Worm (Caenorhabditis elegans) whole organism, L2 larva: ENCODE data around the gene F48E3.9.

Experiments used
- C34F6.9 ChIP-seq: fragments of 150-350 bp; optimal IDR thresholded peaks from 2 replicates; lab custom pipeline; 2014; ENCODE audit warnings: missing biosample characterization, missing genetic modification characterization
- F13H6.1 ChIP-seq: sonication (generic microtip); optimal IDR thresholded peaks from 2 replicates; lab custom pipeline; 2016; ENCODE audit warnings: missing genetic modification characterization, missing compliant biosample characterization
- R02D3.7 ChIP-seq: fragments of 150-350 bp; optimal IDR thresholded peaks from 2 replicates; lab custom pipeline; 2014; ENCODE audit warnings: missing biosample characterization, missing genetic modification characterization
- ZK546.5 ChIP-seq: sonication (generic microtip); optimal IDR thresholded peaks from 2 replicates; lab custom pipeline; 2017; ENCODE audit warnings: missing biosample characterization, missing genetic modification characterization
- ama-1 ChIP-seq: fragments of 150-350 bp; optimal IDR thresholded peaks from 2 replicates; lab custom pipeline; 2018; ENCODE audit warnings: inconsistent platforms
- blmp-1 ChIP-seq: sonication (generic microtip); optimal IDR thresholded peaks from 2 replicates; lab custom pipeline; 2017; ENCODE audit warnings: missing genetic modification characterization, mild to moderate bottlenecking, missing compliant biosample characterization, antibody characterized with exemption, moderate library complexity; ENCODE audit not compliant: insufficient read depth
- ceh-82 ChIP-seq: fragments of 150-350 bp; optimal IDR thresholded peaks from 2 replicates; lab custom pipeline; 2014; ENCODE audit warnings: missing biosample characterization, missing genetic modification characterization
- crh-2 ChIP-seq: sonication (generic microtip); optimal IDR thresholded peaks from 2 replicates; lab custom pipeline; 2017; ENCODE audit warnings: missing biosample characterization, missing genetic modification characterization
- egl-27 ChIP-seq: sonication (generic microtip); optimal IDR thresholded peaks from 3 replicates; lab custom pipeline; 2017; ENCODE audit warnings: missing biosample characterization, missing genetic modification reagents, missing genetic modification characterization
- elt-1 ChIP-seq: fragments of 150-350 bp; optimal IDR thresholded peaks from 2 replicates; lab custom pipeline; 2014; ENCODE audit warnings: missing biosample characterization, missing genetic modification characterization
- fos-1 ChIP-seq: fragments of 150-350 bp; optimal IDR thresholded peaks from 2 replicates; lab custom pipeline; 2014; ENCODE audit warnings: missing biosample characterization, missing genetic modification characterization
- gmeb-1 ChIP-seq: fragments of 150-350 bp; optimal IDR thresholded peaks from 2 replicates; lab custom pipeline; 2014; ENCODE audit warnings: missing biosample characterization, missing genetic modification characterization
- lin-13 ChIP-seq: fragments of 150-350 bp; optimal IDR thresholded peaks from 2 replicates; lab custom pipeline; 2014; ENCODE audit warnings: missing biosample characterization, missing genetic modification reagents, missing genetic modification characterization
- lsy-2 ChIP-seq, 2 experiments: fragments of 150-350 bp in 1 of 2; sonication (generic microtip) in 1 of 2; optimal IDR thresholded peaks; 2 replicates each; lab custom pipeline; 2014 to 2017; ENCODE audit warnings: missing biosample characterization in 2 of 2, missing genetic modification characterization in 2 of 2
- mab-5 ChIP-seq: fragments of 150-350 bp; optimal IDR thresholded peaks from 2 replicates; lab custom pipeline; 2014; ENCODE audit warnings: missing biosample characterization, missing genetic modification characterization
- mdl-1 ChIP-seq, 2 experiments: fragments of 150-350 bp in 1 of 2; sonication (generic microtip) in 1 of 2; optimal IDR thresholded peaks; 2 replicates each; lab custom pipeline; 2017; ENCODE audit warnings: missing biosample characterization in 2 of 2, missing genetic modification characterization in 2 of 2
- nhr-11 ChIP-seq: fragments of 150-350 bp; optimal IDR thresholded peaks from 2 replicates; lab custom pipeline; 2014; ENCODE audit warnings: missing biosample characterization, missing genetic modification characterization
- nhr-12 ChIP-seq: fragments of 150-350 bp; optimal IDR thresholded peaks from 2 replicates; lab custom pipeline; 2014; ENCODE audit warnings: missing biosample characterization, missing genetic modification characterization
- nhr-129 ChIP-seq: fragments of 150-350 bp; optimal IDR thresholded peaks from 2 replicates; lab custom pipeline; 2014; ENCODE audit warnings: missing biosample characterization, missing genetic modification characterization
- nhr-21 ChIP-seq: fragments of 150-350 bp; optimal IDR thresholded peaks from 2 replicates; lab custom pipeline; 2014; ENCODE audit warnings: missing biosample characterization, missing genetic modification characterization
- nhr-23 ChIP-seq: fragments of 150-350 bp; optimal IDR thresholded peaks from 2 replicates; lab custom pipeline; 2014; ENCODE audit warnings: missing biosample characterization, missing genetic modification reagents, missing genetic modification characterization
- nhr-6 ChIP-seq: fragments of 150-350 bp; optimal IDR thresholded peaks from 2 replicates; lab custom pipeline; 2014; ENCODE audit warnings: missing biosample characterization, missing genetic modification characterization
- nhr-77 ChIP-seq: fragments of 150-350 bp; optimal IDR thresholded peaks from 2 replicates; lab custom pipeline; 2014; ENCODE audit warnings: missing biosample characterization, missing genetic modification characterization
- peb-1 ChIP-seq: fragments of 150-350 bp; optimal IDR thresholded peaks from 2 replicates; lab custom pipeline; 2014; ENCODE audit warnings: missing biosample characterization, missing genetic modification characterization
- sem-4 ChIP-seq: fragments of 150-350 bp; optimal IDR thresholded peaks from 2 replicates; lab custom pipeline; 2014; ENCODE audit warnings: missing biosample characterization, missing genetic modification reagents, missing genetic modification characterization
- sma-3 ChIP-seq: sonication (generic microtip); optimal IDR thresholded peaks from 2 replicates; lab custom pipeline; 2016; ENCODE audit warnings: missing genetic modification reagents, missing genetic modification characterization, missing compliant biosample characterization
- sma-9 ChIP-seq, 2 experiments: fragments of 150-350 bp in 1 of 2; sonication (generic microtip) in 1 of 2; optimal IDR thresholded peaks; 2 replicates each; lab custom pipeline; 2014 to 2016; ENCODE audit warnings: missing genetic modification characterization in 2 of 2, mild to moderate bottlenecking in 1 of 2, missing biosample characterization in 1 of 2, missing compliant biosample characterization in 1 of 2, missing genetic modification reagents in 1 of 2, moderate library complexity in 1 of 2
- snpc-4 ChIP-seq: fragments of 150-350 bp; optimal IDR thresholded peaks from 2 replicates; lab custom pipeline; 2014; ENCODE audit warnings: missing biosample characterization, missing genetic modification characterization
- unc-39 ChIP-seq: fragments of 150-350 bp; optimal IDR thresholded peaks from 2 replicates; lab custom pipeline; 2014; ENCODE audit warnings: missing biosample characterization, missing genetic modification characterization
- ztf-1 ChIP-seq: fragments of 200-800 bp; sonication (Bioruptor generic); conservative IDR thresholded peaks from 2 replicates; pipeline ENCODE4 v1.3.6; 2022; ENCODE audit warnings: missing genetic modification characterization, missing compliant biosample characterization
- ztf-11 ChIP-seq: sonication (generic microtip); optimal IDR thresholded peaks from 2 replicates; lab custom pipeline; 2017; ENCODE audit warnings: missing biosample characterization, missing genetic modification characterization

F48E3.9 gene

ce11 chrX:7457154-7457674 is 23.6 kb upstream of the F48E3.9 start:
- TF ChIP-seq lsy-2 (tag; optimal IDR thresholded peaks at IDR 0.05; lab: Kevin White, UChicago) (peak in 1 of 2 experiments; percentile 34), nhr-11 (tag; lab: Kevin White, UChicago) (no peak), C34F6.9 (tag; lab: Kevin White, UChicago) (peak; percentile 5)

DNA sequence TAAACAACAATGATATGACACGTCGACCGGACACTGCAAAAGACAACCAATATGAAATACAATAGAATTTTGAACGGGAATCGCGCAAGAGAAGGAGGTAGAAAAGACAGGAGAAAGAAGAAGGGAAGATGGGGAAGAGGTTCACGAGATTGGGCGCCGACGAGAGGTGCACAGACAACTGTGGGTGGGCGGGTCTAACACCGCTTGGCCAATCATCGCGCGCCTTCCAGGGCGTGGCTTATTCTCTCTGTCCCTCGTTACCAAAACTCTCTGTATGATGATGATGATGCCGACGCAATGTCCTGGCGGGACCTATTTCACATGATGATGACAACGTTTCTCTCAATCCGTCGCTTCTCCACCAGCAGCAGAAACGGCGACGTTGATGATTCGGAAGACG is 20.3 kb upstream of the F48E3.9 start:
- TF ChIP-seq sem-4 (tag; lab: Kevin White, UChicago), result no peak
- peak in 1 of 2 experiments; percentile 11 for TF ChIP-seq lsy-2 (tag; optimal IDR thresholded peaks at IDR 0.05; lab: Kevin White, UChicago)
- no peak for TF ChIP-seq nhr-129 (tag; lab: Kevin White, UChicago)
- no peak for TF ChIP-seq snpc-4
- no peak for TF ChIP-seq elt-1 (tag; lab: Kevin White, UChicago)
- TF ChIP-seq F13H6.1, result peak; percentile 0
- no peak for TF ChIP-seq ZK546.5 (tag; lab: Kevin White, UChicago)
- no peak for TF ChIP-seq mab-5 (tag; lab: Kevin White, UChicago)
- no peak for TF ChIP-seq nhr-12 (tag; lab: Kevin White, UChicago)
- no peak for TF ChIP-seq nhr-77 (tag; lab: Kevin White, UChicago)
- TF ChIP-seq R02D3.7, result no peak
- no peak for TF ChIP-seq lin-13 (GFP tag; lab: Kevin White, UChicago)
- no peak for TF ChIP-seq C34F6.9 (tag; lab: Kevin White, UChicago)
- no peak for TF ChIP-seq nhr-11 (tag; lab: Kevin White, UChicago)
- peak; percentile 3 for TF ChIP-seq sma-9 (GFP tag; optimal IDR thresholded peaks at IDR 0.05; lab: Kevin White, UChicago)
- TF ChIP-seq sma-9 (tag; optimal IDR thresholded peaks at IDR 0.05; lab: Kevin White, UChicago), result no peak
- no peak for TF ChIP-seq fos-1

DNA sequence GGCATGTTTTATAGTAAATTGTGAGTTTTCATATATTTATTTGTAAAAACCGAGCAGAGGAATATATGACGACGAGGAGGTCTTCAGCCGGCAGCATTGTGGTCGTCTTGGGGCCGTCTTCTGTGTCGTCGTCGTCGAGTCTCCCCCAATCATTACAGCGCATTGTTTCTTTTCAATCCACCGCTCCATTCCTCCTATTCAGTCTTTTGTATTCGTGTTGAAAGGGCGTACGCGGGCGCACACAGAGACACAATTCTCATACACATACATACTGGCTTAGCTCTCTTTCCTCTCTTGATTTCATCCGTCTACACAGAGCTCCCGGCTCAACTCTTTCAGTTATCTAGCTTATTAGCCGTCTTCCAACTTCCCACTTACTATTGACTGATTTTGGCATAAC is 17.2 kb upstream of the F48E3.9 start, which contains the start of gene sox-2:
TSS of gene sox-2 (minus strand) at position 100 of the 400 bp plus-strand sequence.
- TF ChIP-seq nhr-6 (tag; lab: Kevin White, UChicago), result no peak
- TF ChIP-seq ztf-11 (tag; lab: Kevin White, UChicago), result no peak
- no peak for TF ChIP-seq sma-3 (GFP tag; lab: Kevin White, UChicago)

ce11 chrX:7464389-7464788 is 16.5 kb upstream of the F48E3.9 start:
- TF ChIP-seq ztf-11 (tag; lab: Kevin White, UChicago), result no peak
- TF ChIP-seq F13H6.1, result peak; percentile 20
- TF ChIP-seq sma-3 (GFP tag; lab: Kevin White, UChicago), result no peak
- TF ChIP-seq mdl-1 (tag; optimal IDR thresholded peaks at IDR 0.05; lab: Kevin White, UChicago), result no peak
- TF ChIP-seq nhr-129 (tag; lab: Kevin White, UChicago), result peak; percentile 3
- peak in 1 of 2 experiments; percentile 9 for TF ChIP-seq lsy-2 (tag; optimal IDR thresholded peaks at IDR 0.05; lab: Kevin White, UChicago)
- TF ChIP-seq, all 48 proteins: peak for 3

DNA sequence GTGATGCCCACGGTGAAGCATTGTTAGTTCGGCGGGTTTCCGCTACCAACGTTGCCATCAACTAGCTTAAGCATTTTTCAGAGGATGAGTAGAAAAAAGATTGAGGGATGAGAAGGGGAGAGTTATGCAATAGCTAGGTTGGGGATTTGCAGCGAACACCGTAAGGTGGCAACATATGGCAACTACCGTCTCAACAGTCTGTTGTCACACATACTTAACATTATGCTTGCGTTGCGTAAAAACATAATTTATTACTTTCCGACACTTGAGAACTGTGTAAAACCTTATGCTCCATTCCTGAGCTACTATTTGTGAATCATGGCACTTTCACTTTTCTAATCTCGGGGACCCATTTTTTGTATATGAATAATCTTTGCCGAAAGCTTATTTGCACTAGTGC is 14.2 kb upstream of the F48E3.9 start:
- TF ChIP-seq R02D3.7 (no peak), nhr-129 (tag; lab: Kevin White, UChicago) (no peak), sma-3 (GFP tag; lab: Kevin White, UChicago) (no peak), blmp-1 (no peak), crh-2 (tag; lab: Kevin White, UChicago) (no peak), unc-39 (tag; lab: Kevin White, UChicago) (no peak), nhr-23 (no peak), ztf-1 (GFP tag; lab: Robert Waterston, UW) (no peak), egl-27 (no peak), ceh-82 (tag; lab: Kevin White, UChicago) (no peak), peb-1 (tag; lab: Kevin White, UChicago) (no peak), nhr-6 (tag; lab: Kevin White, UChicago) (no peak), nhr-21 (tag; lab: Kevin White, UChicago) (no peak), gmeb-1 (tag; lab: Kevin White, UChicago) (no peak), ama-1 (lab: Kevin White, UChicago) (no peak), F13H6.1 (no peak), ztf-11 (tag; lab: Kevin White, UChicago) (no peak), ZK546.5 (tag; lab: Kevin White, UChicago) (no peak), nhr-12 (tag; lab: Kevin White, UChicago) (no peak), mab-5 (tag; lab: Kevin White, UChicago) (no peak)
